Worm (Caenorhabditis elegans) whole organism, L3 larva: ENCODE data around the gene Y25C1A.8.
A peak's percentile ranks its signal among the peaks of the same experiment; 100 is the strongest.

Experiments used
- ceh-28 ChIP-seq: fragments of 150-350 bp; optimal IDR thresholded peaks from 2 replicates; lab custom pipeline; 2014; ENCODE audit warnings: missing biosample characterization, missing genetic modification reagents, missing genetic modification characterization
- daf-12 ChIP-seq: fragments of 150-350 bp; optimal IDR thresholded peaks from 2 replicates; lab custom pipeline; 2014; ENCODE audit warnings: missing biosample characterization, missing genetic modification reagents, missing genetic modification characterization
- elt-3 ChIP-seq, 3 experiments: fragments of 150-350 bp in 1 of 3; sonication (generic microtip) in 2 of 3; optimal IDR thresholded peaks; 2 replicates in 2 of 3; 4 replicates in 1 of 3; lab custom pipeline; 2014 to 2017; ENCODE audit warnings: missing biosample characterization in 3 of 3, missing genetic modification characterization in 3 of 3
- lin-39 ChIP-seq: fragments of 150-350 bp; optimal IDR thresholded peaks from 2 replicates; lab custom pipeline; 2018; ENCODE audit warnings: missing biosample characterization, missing genetic modification reagents, missing genetic modification characterization
- mdl-1 ChIP-seq: fragments of 150-350 bp; optimal IDR thresholded peaks from 2 replicates; lab custom pipeline; 2014; ENCODE audit warnings: missing biosample characterization, missing genetic modification characterization
- nhr-11 ChIP-seq: fragments of 150-350 bp; optimal IDR thresholded peaks from 2 replicates; lab custom pipeline; 2014; ENCODE audit warnings: missing biosample characterization, missing genetic modification characterization
- skn-1 ChIP-seq: fragments of 150-350 bp; optimal IDR thresholded peaks from 2 replicates; lab custom pipeline; 2014; ENCODE audit warnings: missing biosample characterization, missing genetic modification characterization
- snpc-4 ChIP-seq: fragments of 150-350 bp; optimal IDR thresholded peaks from 2 replicates; lab custom pipeline; 2014; ENCODE audit warnings: missing biosample characterization, missing genetic modification characterization
- unc-62 ChIP-seq: fragments of 150-350 bp; sonication (generic microtip); optimal IDR thresholded peaks from 4 replicates; lab custom pipeline; 2014; ENCODE audit warnings: missing biosample characterization, missing genetic modification reagents, missing genetic modification characterization
- zag-1 ChIP-seq: fragments of 150-350 bp; optimal IDR thresholded peaks from 2 replicates; lab custom pipeline; 2014; ENCODE audit warnings: missing biosample characterization, missing genetic modification characterization

DNA sequence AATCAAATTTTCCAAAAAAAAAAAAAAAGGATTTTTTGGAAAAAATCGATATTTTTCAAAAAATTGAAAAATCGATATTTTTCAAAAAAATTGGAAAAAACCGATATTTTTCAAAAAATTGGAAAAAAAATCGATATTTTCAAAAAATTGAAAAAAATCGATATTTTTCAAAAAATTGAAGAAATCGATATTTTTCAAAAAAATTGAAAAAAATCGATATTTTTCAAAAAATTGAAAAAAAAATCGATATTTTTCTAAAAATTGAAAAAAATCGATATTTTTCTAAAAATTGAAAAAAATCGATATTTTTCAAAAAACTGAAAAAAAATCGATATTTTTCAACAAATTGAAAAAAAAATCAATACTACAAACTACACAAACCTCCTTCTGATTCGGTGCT, 12.8 kb downstream of the Y25C1A.8 start:
- no peak for TF ChIP-seq lin-39 (tag; lab: Kevin White, UChicago)
- TF ChIP-seq daf-12 (tag; lab: Kevin White, UChicago): no peak
- TF ChIP-seq ceh-28 (tag; lab: Kevin White, UChicago): peak; percentile 96
- TF ChIP-seq mdl-1 (tag; lab: Kevin White, UChicago): no peak
- no peak for TF ChIP-seq unc-62 (GFP tag; lab: Kevin White, UChicago)
- no peak for TF ChIP-seq skn-1 (tag; lab: Kevin White, UChicago)
- no peak for TF ChIP-seq elt-3 (tag; optimal IDR thresholded peaks at IDR 0.05; lab: Kevin White, UChicago)
- no peak for TF ChIP-seq snpc-4 (tag; lab: Kevin White, UChicago)
- no peak for TF ChIP-seq nhr-11
- no peak for TF ChIP-seq zag-1
